Fruit fly (Drosophila melanogaster): ENCODE data around the gene SPoCk.

dm6 chr3L:22822544-22823175 lies 73.4 kb downstream of the SPoCk start:
- TF ChIP-seq psq (optimal IDR thresholded peaks at IDR 0.05) (no peak), h (optimal IDR thresholded peaks at IDR 0.05) (no peak), Myc (optimal IDR thresholded peaks at IDR 0.05) (no peak), insv (optimal IDR thresholded peaks at IDR 0.05) (no peak), Sin3A (optimal IDR thresholded peaks at IDR 0.05) (no peak), ttk (optimal IDR thresholded peaks at IDR 0.05) (no peak)
